Fruit fly (Drosophila melanogaster): ENCODE measurements around the gene LysX.

- no peak for TF ChIP-seq h (optimal IDR thresholded peaks at IDR 0.05)
- no peak for TF ChIP-seq Myc (optimal IDR thresholded peaks at IDR 0.05)
- no peak for TF ChIP-seq insv (optimal IDR thresholded peaks at IDR 0.05)
- TF ChIP-seq psq (optimal IDR thresholded peaks at IDR 0.05), result no peak
- no peak for TF ChIP-seq ttk (optimal IDR thresholded peaks at IDR 0.05)
Observed at dm6 chr3L:1212571-1212970, 17.5 kb upstream of the LysX start, which contains the start of gene LysE.
